Worm (Caenorhabditis elegans) whole organism, young adult: ENCODE results near the gene lex-1.

ENCODE experiments used
- B0261.1 ChIP-seq: sonication (generic microtip); optimal IDR thresholded peaks from 2 replicates; lab custom pipeline; 2016; ENCODE audit warnings: mild to moderate bottlenecking, missing genetic modification characterization, moderate library complexity, missing compliant biosample characterization
- D2030.7 ChIP-seq: fragments of 200-800 bp; sonication (Bioruptor generic); IDR thresholded peaks from 2 replicates; pipeline ENCODE4 v1.3.6; 2022; ENCODE audit warnings: missing genetic modification reagents, missing genetic modification characterization, missing compliant biosample characterization
- ets-4 ChIP-seq: fragments of 200-800 bp; sonication (Bioruptor generic); optimal IDR thresholded peaks from 2 replicates; lab custom pipeline; 2018; ENCODE audit warnings: mild to moderate bottlenecking, missing genetic modification characterization, missing compliant biosample characterization
- lin-35 ChIP-seq, 3 experiments: fragments of 150-350 bp in 2 of 3; sonication (generic microtip) in 1 of 3; optimal IDR thresholded peaks; 2 replicates each; lab custom pipeline; 2014 to 2018; ENCODE audit warnings: missing biosample characterization in 3 of 3, missing genetic modification characterization in 3 of 3, missing genetic modification reagents in 3 of 3
- lir-1 ChIP-seq: fragments of 200-800 bp; sonication (Bioruptor generic); conservative IDR thresholded peaks from 2 replicates; pipeline ENCODE4 v1.3.6; 2022; ENCODE audit warnings: missing genetic modification reagents, missing genetic modification characterization, missing compliant biosample characterization

DNA sequence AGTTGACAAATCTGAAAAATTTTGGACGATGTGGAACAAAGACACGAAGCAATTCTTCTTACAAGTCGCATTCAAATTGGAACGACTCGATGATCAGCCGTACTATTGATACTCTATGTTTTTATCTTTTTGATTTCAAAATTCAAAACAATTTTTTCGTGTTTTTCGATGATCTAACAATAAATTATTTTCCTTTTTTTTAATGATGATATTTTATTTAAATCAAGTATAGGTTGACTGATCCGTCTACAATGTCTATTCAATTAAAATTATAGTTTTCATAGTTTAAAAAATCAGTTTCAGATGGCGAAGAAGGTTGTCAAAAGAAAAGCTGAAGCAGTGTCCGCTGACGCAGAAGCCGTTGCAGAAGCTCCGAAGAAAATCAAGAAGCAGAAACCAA is 5.8 kb downstream of the lex-1 start, which contains the start of gene rbm-34:
- TF ChIP-seq B0261.1 (tag; lab: Kevin White, UChicago) (no peak), ets-4 (GFP tag; lab: Kevin White, UChicago) (no peak), lin-35 (GFP tag; optimal IDR thresholded peaks at IDR 0.05; lab: Kevin White, UChicago) (no peak), lir-1 (no peak), D2030.7 (GFP tag; lab: Robert Waterston, UW) (no peak)
